Fruit fly (Drosophila melanogaster) whole organism, embryonic: ENCODE measurements around the gene sit.
A peak's percentile ranks its signal among the peaks of the same experiment; 100 is the strongest.

Experiments
- B-H2 ChIP-seq: fragments of 200-800 bp; sonication (Bioruptor generic); optimal IDR thresholded peaks from 2 replicates; lab custom pipeline; 2018; ENCODE audit warnings: missing biosample characterization, mild to moderate bottlenecking, missing genetic modification characterization
- CG10147 ChIP-seq: fragments of 200-800 bp; sonication (Bioruptor generic); optimal IDR thresholded peaks from 2 replicates; lab custom pipeline; 2019; ENCODE audit warnings: missing biosample characterization, mild to moderate bottlenecking, missing genetic modification characterization, moderate library complexity
- CG10979 ChIP-seq: fragments of 200-800 bp; sonication (Bioruptor generic); optimal IDR thresholded peaks from 2 replicates; lab custom pipeline; 2018; ENCODE audit warnings: missing biosample characterization, mild to moderate bottlenecking, missing genetic modification characterization, moderate library complexity
- CG11723 ChIP-seq: fragments of 200-800 bp; sonication (Bioruptor generic); optimal IDR thresholded peaks from 2 replicates; lab custom pipeline; 2017; ENCODE audit warnings: missing biosample characterization, mild to moderate bottlenecking, missing genetic modification characterization
- CG12299 ChIP-seq: fragments of 200-800 bp; sonication (Bioruptor generic); optimal IDR thresholded peaks from 2 replicates; lab custom pipeline; 2018; ENCODE audit warnings: missing biosample characterization, mild to moderate bottlenecking, missing genetic modification characterization
- CG1233 ChIP-seq: fragments of 200-800 bp; sonication (Bioruptor generic); optimal IDR thresholded peaks from 4 replicates; lab custom pipeline; 2018; ENCODE audit warnings: missing biosample characterization, mild to moderate bottlenecking, missing genetic modification characterization
- CG13123 ChIP-seq: fragments of 200-800 bp; sonication (Bioruptor generic); optimal IDR thresholded peaks from 2 replicates; lab custom pipeline; 2016; ENCODE audit warnings: missing biosample characterization, missing genetic modification characterization
- CG14050 ChIP-seq: fragments of 200-800 bp; sonication (Bioruptor generic); IDR thresholded peaks from 3 replicates; pipeline ENCODE4 v1.3.6; 2022; ENCODE audit warnings: missing biosample characterization, missing genetic modification characterization
- CG14667 ChIP-seq: fragments of 200-800 bp; sonication (Bioruptor generic); IDR thresholded peaks from 2 replicates; pipeline ENCODE4 v1.3.6; 2022; ENCODE audit warnings: missing biosample characterization, missing genetic modification characterization
- CG15514 ChIP-seq: fragments of 200-800 bp; sonication (Bioruptor generic); optimal IDR thresholded peaks from 3 replicates; lab custom pipeline; 2017; ENCODE audit warnings: missing biosample characterization, missing genetic modification characterization, mild to moderate bottlenecking, moderate library complexity, missing genetic modification reagents
- CG15601 ChIP-seq: fragments of 200-800 bp; sonication (Bioruptor generic); optimal IDR thresholded peaks from 3 replicates; lab custom pipeline; 2019; ENCODE audit warnings: missing biosample characterization, mild to moderate bottlenecking, missing genetic modification characterization, moderate library complexity
- CG18262 ChIP-seq: fragments of 200-800 bp; optimal IDR thresholded peaks from 3 replicates; lab custom pipeline; 2019; ENCODE audit warnings: missing biosample characterization, mild to moderate bottlenecking, missing genetic modification characterization, moderate library complexity
- CG18476 ChIP-seq: fragments of 200-800 bp; sonication (Bioruptor generic); optimal IDR thresholded peaks from 2 replicates; lab custom pipeline; 2016; ENCODE audit warnings: missing biosample characterization, mild to moderate bottlenecking, missing genetic modification characterization
- CG2120 ChIP-seq: fragments of 200-800 bp; sonication (Bioruptor generic); optimal IDR thresholded peaks from 3 replicates; lab custom pipeline; 2016; ENCODE audit warnings: missing biosample characterization, missing genetic modification characterization
- CG2199 ChIP-seq: fragments of 200-800 bp; sonication (Bioruptor generic); IDR thresholded peaks from 3 replicates; pipeline ENCODE4 v1.3.6; 2022; ENCODE audit warnings: missing biosample characterization, missing genetic modification characterization
- CG2202 ChIP-seq: fragments of 200-800 bp; sonication (Bioruptor generic); optimal IDR thresholded peaks from 2 replicates; lab custom pipeline; 2018; ENCODE audit warnings: missing biosample characterization, mild to moderate bottlenecking, missing genetic modification characterization
- CG30431 ChIP-seq: fragments of 200-800 bp; sonication (Bioruptor generic); optimal IDR thresholded peaks from 2 replicates; lab custom pipeline; 2017; ENCODE audit warnings: missing biosample characterization, missing genetic modification characterization
- CG31224 ChIP-seq: fragments of 200-800 bp; sonication (Bioruptor generic); IDR thresholded peaks from 2 replicates; pipeline ENCODE4 v1.3.6; 2022; ENCODE audit warnings: missing biosample characterization, missing genetic modification characterization
- CG6683 ChIP-seq: fragments of 200-800 bp; sonication (Bioruptor generic); optimal IDR thresholded peaks from 2 replicates; lab custom pipeline; 2017; ENCODE audit warnings: missing biosample characterization, mild to moderate bottlenecking, missing genetic modification characterization, missing genetic modification reagents
- CG7357 ChIP-seq: fragments of 200-800 bp; sonication (Bioruptor generic); IDR thresholded peaks from 3 replicates; pipeline ENCODE4 v1.3.6; 2022; ENCODE audit warnings: missing biosample characterization, missing genetic modification characterization
- CG8944 ChIP-seq: fragments of 200-800 bp; sonication (Bioruptor generic); optimal IDR thresholded peaks from 3 replicates; lab custom pipeline; 2016; ENCODE audit warnings: missing biosample characterization, missing genetic modification characterization
- Chrac-16 ChIP-seq: fragments of 200-800 bp; sonication (Bioruptor generic); optimal IDR thresholded peaks from 3 replicates; lab custom pipeline; 2016; ENCODE audit warnings: missing biosample characterization, missing genetic modification characterization
- CoRest ChIP-seq: fragments of 200-800 bp; sonication (Bioruptor generic); optimal IDR thresholded peaks from 3 replicates; lab custom pipeline; 2018; ENCODE audit warnings: missing biosample characterization, mild to moderate bottlenecking, missing genetic modification characterization, moderate library complexity
- E2f1 ChIP-seq: fragments of 200-800 bp; sonication (Bioruptor generic); IDR thresholded peaks from 2 replicates; pipeline ENCODE4 v1.3.6; 2022; ENCODE audit warnings: missing biosample characterization, missing genetic modification characterization
- Elba2 ChIP-seq: fragments of 200-800 bp; sonication (Bioruptor generic); optimal IDR thresholded peaks from 3 replicates; lab custom pipeline; 2016; ENCODE audit warnings: missing biosample characterization, missing genetic modification characterization
- H2.0 ChIP-seq: fragments of 200-800 bp; sonication (Bioruptor generic); IDR thresholded peaks from 2 replicates; pipeline ENCODE4 v1.3.6; 2022; ENCODE audit warnings: missing biosample characterization, missing genetic modification characterization
- HmgD ChIP-seq: fragments of 200-800 bp; sonication (Bioruptor generic); optimal IDR thresholded peaks from 3 replicates; lab custom pipeline; 2016; ENCODE audit warnings: missing biosample characterization, missing genetic modification characterization
- Nf-YC ChIP-seq: fragments of 200-800 bp; optimal IDR thresholded peaks from 3 replicates; lab custom pipeline; 2019; ENCODE audit warnings: missing biosample characterization, mild to moderate bottlenecking, missing genetic modification characterization, moderate library complexity
- Pdp1 ChIP-seq, 2 experiments: fragments of 200-800 bp; sonication (Bioruptor generic); optimal IDR thresholded peaks; 3 replicates each; lab custom pipeline; 2016; ENCODE audit warnings: missing biosample characterization in 2 of 2, missing genetic modification characterization in 2 of 2, mild to moderate bottlenecking in 1 of 2, moderate library complexity in 1 of 2
- bowl ChIP-seq: fragments of 200-800 bp; sonication (Bioruptor generic); IDR thresholded peaks from 2 replicates; pipeline ENCODE4 v1.3.6; 2022; ENCODE audit warnings: missing biosample characterization, missing genetic modification characterization
- bsh ChIP-seq, 2 experiments: fragments of 200-800 bp; sonication (Bioruptor generic); optimal IDR thresholded peaks; 2 replicates each; lab custom pipeline; 2017 to 2018; ENCODE audit warnings: mild to moderate bottlenecking in 2 of 2, missing biosample characterization in 2 of 2, missing genetic modification characterization in 2 of 2, moderate library complexity in 1 of 2
- cad ChIP-seq: fragments of >200 bp; optimal IDR thresholded peaks from 2 replicates; lab custom pipeline; 2017; ENCODE audit warnings: missing biosample characterization, missing genetic modification characterization
- cg ChIP-seq: fragments of 200-800 bp; sonication (Bioruptor generic); optimal IDR thresholded peaks from 3 replicates; lab custom pipeline; 2019; ENCODE audit warnings: missing biosample characterization, mild to moderate bottlenecking, missing genetic modification characterization, moderate library complexity
- corto ChIP-seq: fragments of 200-800 bp; sonication (Bioruptor generic); optimal IDR thresholded peaks from 2 replicates; lab custom pipeline; 2016; ENCODE audit warnings: missing biosample characterization, mild to moderate bottlenecking, missing genetic modification characterization, moderate library complexity
- dysf ChIP-seq: fragments of 200-800 bp; sonication (Bioruptor generic); IDR thresholded peaks from 3 replicates; pipeline ENCODE4 v1.3.6; 2022; ENCODE audit warnings: missing biosample characterization, missing genetic modification characterization
- gem ChIP-seq: fragments of 200-800 bp; sonication (Bioruptor generic); optimal IDR thresholded peaks from 2 replicates; lab custom pipeline; 2019; ENCODE audit warnings: missing biosample characterization, mild to moderate bottlenecking, missing genetic modification characterization, moderate library complexity
- grau ChIP-seq: fragments of 200-800 bp; optimal IDR thresholded peaks from 3 replicates; lab custom pipeline; 2019; ENCODE audit warnings: missing biosample characterization, mild to moderate bottlenecking, missing genetic modification characterization, moderate library complexity
- hb ChIP-seq: fragments of 200-800 bp; sonication (Bioruptor generic); IDR thresholded peaks from 3 replicates; pipeline ENCODE4 v1.3.6; 2022; ENCODE audit warnings: missing biosample characterization, missing genetic modification characterization; ENCODE audit not compliant: partially characterized antibody
- lmd ChIP-seq: fragments of 200-800 bp; sonication (Bioruptor generic); IDR thresholded peaks from 2 replicates; pipeline ENCODE4 v1.3.6; 2022; ENCODE audit warnings: missing biosample characterization, missing genetic modification characterization
- oc ChIP-seq: fragments of 200-800 bp; sonication (Bioruptor generic); optimal IDR thresholded peaks from 2 replicates; lab custom pipeline; 2018; ENCODE audit warnings: missing biosample characterization, mild to moderate bottlenecking, missing genetic modification characterization, moderate library complexity
- pb ChIP-seq: fragments of 200-800 bp; sonication (Bioruptor generic); optimal IDR thresholded peaks from 3 replicates; lab custom pipeline; 2016; ENCODE audit warnings: missing biosample characterization, missing genetic modification characterization
- pfk ChIP-seq: fragments of 200-800 bp; sonication (Bioruptor generic); optimal IDR thresholded peaks from 2 replicates; lab custom pipeline; 2018; ENCODE audit warnings: missing biosample characterization, mild to moderate bottlenecking, missing genetic modification characterization, moderate library complexity
- run ChIP-seq: fragments of 200-800 bp; sonication (Bioruptor generic); optimal IDR thresholded peaks from 3 replicates; lab custom pipeline; 2018; ENCODE audit warnings: missing biosample characterization, mild to moderate bottlenecking, missing genetic modification characterization
- sens ChIP-seq: fragments of 200-800 bp; sonication (Bioruptor generic); peaks from one replicate; lab custom pipeline; 2016; ENCODE audit warnings: missing biosample characterization, missing genetic modification characterization
- slbo ChIP-seq: fragments of 200-800 bp; sonication (Bioruptor generic); IDR thresholded peaks from 2 replicates; pipeline ENCODE4 v1.3.6; 2022; ENCODE audit warnings: missing biosample characterization, missing genetic modification characterization
- trem ChIP-seq: fragments of 200-800 bp; optimal IDR thresholded peaks from 3 replicates; lab custom pipeline; 2019; ENCODE audit warnings: missing biosample characterization, mild to moderate bottlenecking, missing genetic modification characterization, moderate library complexity
- twi ChIP-seq: fragments of 200-800 bp; optimal IDR thresholded peaks from 2 replicates; lab custom pipeline; 2019; ENCODE audit warnings: missing biosample characterization, mild to moderate bottlenecking, missing genetic modification characterization, moderate library complexity
- unpg ChIP-seq: fragments of 200-800 bp; sonication (Bioruptor generic); optimal IDR thresholded peaks from 3 replicates; lab custom pipeline; 2018; ENCODE audit warnings: missing biosample characterization, mild to moderate bottlenecking, missing genetic modification characterization, moderate library complexity
- zf30C ChIP-seq: fragments of 200-800 bp; sonication (Bioruptor generic); optimal IDR thresholded peaks from 3 replicates; lab custom pipeline; 2018; ENCODE audit warnings: missing biosample characterization, mild to moderate bottlenecking, missing genetic modification characterization

The sit gene

dm6 chr3R:22589311-22589710 is 26.9 kb upstream of the sit start (continued):
- TF ChIP-seq slbo (no peak), pb (no peak), hb (GFP tag; lab: Robert Waterston, UW) (no peak), gem (tag; lab: Kevin White, UChicago) (peak; percentile 64), CG2202 (tag; lab: Kevin White, UChicago) (peak; percentile 44), Nf-YC (tag; lab: Kevin White, UChicago) (no peak), CG12299 (tag; lab: Kevin White, UChicago) (no peak), cad (GFP tag; lab: Kevin White, UChicago) (no peak), twi (tag; lab: Kevin White, UChicago) (no peak), run (tag; lab: Kevin White, UChicago) (peak; percentile 16), B-H2 (GFP tag; lab: Kevin White, UChicago) (no peak), CG6683 (GFP tag; lab: Kevin White, UChicago) (no peak), CG15514 (GFP tag; lab: Kevin White, UChicago) (peak; percentile 12), oc (tag; lab: Kevin White, UChicago) (peak; percentile 48), CG1233 (peak; percentile 60), corto (GFP tag; lab: Kevin White, UChicago) (no peak), pfk (GFP tag; lab: Kevin White, UChicago) (peak; percentile 20), CG18262 (peak; percentile 40), CG14667 (GFP tag; lab: Robert Waterston, UW) (no peak), trem (tag; lab: Kevin White, UChicago) (no peak), Chrac-16 (GFP tag; lab: Kevin White, UChicago) (no peak), CG7357 (GFP tag; lab: Robert Waterston, UW) (no peak), CG14050 (GFP tag; lab: Robert Waterston, UW) (no peak)

DNA sequence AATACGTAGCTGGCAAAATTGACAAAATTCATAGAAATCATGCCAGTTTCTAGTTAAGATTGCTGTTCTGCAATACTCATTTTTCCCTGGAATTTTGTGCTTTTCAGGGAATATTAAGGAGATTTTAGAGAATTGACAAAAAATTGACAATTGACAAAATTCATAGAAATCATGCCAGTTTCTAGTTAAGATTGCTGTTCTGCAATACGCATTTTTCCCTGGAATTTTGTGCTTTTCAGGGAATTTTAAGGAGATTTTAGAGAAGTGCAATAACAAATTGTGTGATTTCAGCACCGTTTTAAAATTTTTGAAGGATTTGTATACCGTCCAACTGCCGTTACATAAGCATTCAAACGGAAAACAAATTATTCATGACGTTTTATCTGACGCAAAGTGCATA is 26.4 kb upstream of the sit start:
- TF ChIP-seq CG10979 (tag; lab: Kevin White, UChicago) (no peak), gem (tag; lab: Kevin White, UChicago) (peak; percentile 6), CoRest (tag; lab: Kevin White, UChicago) (no peak), CG8944 (no peak), Pdp1 (GFP tag; optimal IDR thresholded peaks at IDR 0.05; lab: Kevin White, UChicago) (peak in 1 of 2 experiments; percentile 66), CG2199 (GFP tag; lab: Robert Waterston, UW) (no peak), CG2120 (GFP tag; lab: Kevin White, UChicago) (peak; percentile 5), CG30431 (GFP tag; lab: Kevin White, UChicago) (no peak), grau (peak; percentile 79), sens (GFP tag; lab: Kevin White, UChicago) (peak; percentile 83), H2.0 (GFP tag; lab: Robert Waterston, UW) (no peak), HmgD (GFP tag; lab: Kevin White, UChicago) (no peak)

DNA sequence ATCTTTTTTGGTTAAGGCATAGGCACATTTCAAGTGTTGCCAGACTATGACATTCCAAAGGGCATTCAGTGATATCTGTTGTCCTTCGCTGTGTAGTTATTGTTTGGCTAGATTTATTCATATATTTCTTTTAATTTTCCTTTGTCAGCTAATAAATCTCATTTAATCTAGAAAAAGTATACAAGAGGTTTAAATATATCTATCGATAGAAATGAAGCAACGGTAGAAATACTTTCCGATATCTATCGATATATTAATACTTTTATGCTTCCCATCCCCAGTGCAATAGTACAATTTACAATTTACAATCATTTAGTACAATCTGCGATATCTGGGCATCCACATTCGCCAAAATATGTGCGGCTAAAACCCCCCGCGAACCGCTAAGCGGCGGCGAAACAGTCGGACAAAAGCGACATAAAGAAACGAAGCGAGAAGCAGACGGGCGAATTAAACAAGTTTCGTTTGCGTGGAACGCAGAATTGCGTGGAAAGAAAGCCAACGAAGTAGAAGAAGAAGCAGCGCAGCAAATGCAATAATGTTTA is 25.1 kb upstream of the sit start, which contains the start of gene Efa6:
Gene Efa6 (plus strand): TSS at position 337 of the 545 bp plus-strand sequence.
- peak; percentile 11 to 30 for TF ChIP-seq bsh (GFP tag; optimal IDR thresholded peaks at IDR 0.05; lab: Kevin White, UChicago)
- no peak for TF ChIP-seq dysf (GFP tag; lab: Robert Waterston, UW)
- TF ChIP-seq CG10147 (GFP tag; lab: Kevin White, UChicago), result peak; percentile 26
- TF ChIP-seq lmd (GFP tag; lab: Robert Waterston, UW), result peak; percentile 44
- TF ChIP-seq CG31224 (GFP tag; lab: Robert Waterston, UW), result no peak
- TF ChIP-seq bowl (GFP tag; lab: Robert Waterston, UW), result no peak
- TF ChIP-seq zf30C, result no peak
- TF ChIP-seq CG11723 (GFP tag; lab: Kevin White, UChicago), result no peak
- TF ChIP-seq unpg (GFP tag; lab: Kevin White, UChicago), result peak; percentile 48
- TF ChIP-seq CG14667 (GFP tag; lab: Robert Waterston, UW), result no peak
- peak; percentile 59 for TF ChIP-seq CG15601 (tag; lab: Kevin White, UChicago)
- TF ChIP-seq Elba2 (GFP tag; lab: Kevin White, UChicago), result peak; percentile 17
- peak; percentile 75 for TF ChIP-seq cg
- no peak for TF ChIP-seq E2f1 (GFP tag; lab: Robert Waterston, UW)
- peak; percentile 47 for TF ChIP-seq CG18476
- TF ChIP-seq CG13123 (GFP tag; lab: Kevin White, UChicago), result peak; percentile 34
